Fruit fly (Drosophila melanogaster): ENCODE data around the gene Ziz.

Gene Ziz

DNA sequence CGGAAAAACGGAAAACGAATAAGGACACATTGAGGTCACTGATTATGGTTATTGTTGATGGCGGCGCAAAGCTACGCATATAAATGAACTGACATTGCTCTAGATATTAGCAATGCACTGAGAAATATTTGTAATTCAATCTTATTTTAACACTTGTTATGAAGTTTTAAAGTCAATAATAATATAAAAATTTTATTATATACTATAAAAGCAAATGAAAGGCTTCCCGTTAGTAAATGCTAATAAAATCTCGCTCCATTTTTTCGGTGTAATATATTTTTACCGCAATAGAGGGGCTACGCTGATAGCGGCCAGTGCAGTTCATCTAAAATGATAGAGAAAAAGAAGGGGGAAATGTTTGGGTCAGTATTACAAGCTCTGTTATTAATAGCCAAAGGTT, 4.2 kb downstream of the Ziz start (continued):
- no peak for TF ChIP-seq CG9876 (GFP tag; optimal IDR thresholded peaks at IDR 0.05)
- TF ChIP-seq bcd (GFP tag; optimal IDR thresholded peaks at IDR 0.05) = peak; percentile 0
- TF ChIP-seq CG8388 (GFP tag; optimal IDR thresholded peaks at IDR 0.05) = peak; percentile 57
- TF ChIP-seq dm (GFP tag; optimal IDR thresholded peaks at IDR 0.05) = no peak
- TF ChIP-seq CG9797 (GFP tag; optimal IDR thresholded peaks at IDR 0.05) = no peak
- TF ChIP-seq fu2 (GFP tag; optimal IDR thresholded peaks at IDR 0.05) = no peak
- TF ChIP-seq CG7786 (GFP tag; optimal IDR thresholded peaks at IDR 0.05) = no peak
- TF ChIP-seq CG5180 (GFP tag; optimal IDR thresholded peaks at IDR 0.05) = no peak
- no peak for TF ChIP-seq pfk (GFP tag; optimal IDR thresholded peaks at IDR 0.05)
- TF ChIP-seq H15 (GFP tag; IDR thresholded peaks at IDR 0.05) = 0 out of 3 replicates have a peak, but pooled peaks have one; percentile 58
- no peak for TF ChIP-seq nom (GFP tag; optimal IDR thresholded peaks at IDR 0.05)
- peak; percentile 11 for TF ChIP-seq Hsf (GFP tag; optimal IDR thresholded peaks at IDR 0.05)
- 0 out of 2 replicates have a peak, but pooled peaks have one; percentile 57 for TF ChIP-seq stc (GFP tag; IDR thresholded peaks at IDR 0.05)
- TF ChIP-seq otp (GFP tag; IDR thresholded peaks at IDR 0.05) = no peak
- peak; percentile 55 for TF ChIP-seq Meics (GFP tag; optimal IDR thresholded peaks at IDR 0.05)
- peak; percentile 10 for TF ChIP-seq CG1529 (GFP tag; optimal IDR thresholded peaks at IDR 0.05)
- peak; percentile 9 for TF ChIP-seq CG1233 (GFP tag; optimal IDR thresholded peaks at IDR 0.05)
- peak; percentile 56 for TF ChIP-seq Dek (tag; optimal IDR thresholded peaks at IDR 0.05)
- TF ChIP-seq MESR4 (GFP tag; optimal IDR thresholded peaks at IDR 0.05) = no peak
- no peak for TF ChIP-seq psq (GFP tag; optimal IDR thresholded peaks at IDR 0.05)
- TF ChIP-seq Nf-YA (GFP tag; IDR thresholded peaks at IDR 0.05) = 0 out of 2 replicates have a peak, but pooled peaks have one; percentile 37
- TF ChIP-seq BtbVII (GFP tag; optimal IDR thresholded peaks at IDR 0.05) = peak; percentile 31
- peak; percentile 28; the same call in 1 of the 3 replicates for TF ChIP-seq croc (GFP tag; conservative IDR thresholded peaks at IDR 0.05)
- TF ChIP-seq CG11560 (tag; IDR thresholded peaks at IDR 0.05) = 0 out of 3 replicates have a peak, but pooled peaks have one; percentile 27
- peak; percentile 53 for TF ChIP-seq CG17829 (tag; optimal IDR thresholded peaks at IDR 0.05)
- no peak for TF ChIP-seq Ets65A (GFP tag)
- TF ChIP-seq MBD-R2 (GFP tag; IDR thresholded peaks at IDR 0.05) = 0 out of 2 replicates have a peak, but pooled peaks have one; percentile 10
- peak; percentile 7 for TF ChIP-seq nerfin-1 (tag; optimal IDR thresholded peaks at IDR 0.05)
- no peak for TF ChIP-seq p53 (GFP tag; optimal IDR thresholded peaks at IDR 0.05)
- TF ChIP-seq CG12769 (tag; optimal IDR thresholded peaks at IDR 0.05) = no peak
- peak; percentile 15 for TF ChIP-seq zen (tag; optimal IDR thresholded peaks at IDR 0.05)
- peak; percentile 53 for TF ChIP-seq CG18262 (tag; optimal IDR thresholded peaks at IDR 0.05)
- TF ChIP-seq Abd-B (GFP tag; optimal IDR thresholded peaks at IDR 0.05) = peak; percentile 27
- peak; percentile 3 for TF ChIP-seq CG9437 (GFP tag; optimal IDR thresholded peaks at IDR 0.05)
- 0 out of 3 replicates have a peak, but pooled peaks have one; percentile 29 for TF ChIP-seq ci (GFP tag; IDR thresholded peaks at IDR 0.05)
- peak; percentile 80 for TF ChIP-seq CG11504 (tag; optimal IDR thresholded peaks at IDR 0.05)
- TF ChIP-seq odd (GFP tag; optimal IDR thresholded peaks at IDR 0.05) = peak; percentile 18
- TF ChIP-seq CG17328 (GFP tag; IDR thresholded peaks at IDR 0.05) = peak; percentile 56
- TF ChIP-seq HLH3B (GFP tag; IDR thresholded peaks at IDR 0.05) = peak; percentile 54; the same call in 1 of the 2 replicates
- no peak for TF ChIP-seq sc (optimal IDR thresholded peaks at IDR 0.05)
- no peak for TF ChIP-seq sc (GFP tag; optimal IDR thresholded peaks at IDR 0.05)
- no peak for TF ChIP-seq Stat92E (GFP tag; optimal IDR thresholded peaks at IDR 0.05)
- TF ChIP-seq CG4820 (GFP tag; optimal IDR thresholded peaks at IDR 0.05) = peak; percentile 38
- no peak for TF ChIP-seq sim (GFP tag; IDR thresholded peaks at IDR 0.05)
- TF ChIP-seq bsh (GFP tag; optimal IDR thresholded peaks at IDR 0.05) = peak in 1 of 2 experiments; percentile 65
- TF ChIP-seq ind (GFP tag; optimal IDR thresholded peaks at IDR 0.05) = peak; percentile 47
- no peak for TF ChIP-seq ash1 (GFP tag; optimal IDR thresholded peaks at IDR 0.05)
- peak; percentile 64 for TF ChIP-seq fd96Cb (tag; optimal IDR thresholded peaks at IDR 0.05)
- peak; percentile 72 for TF ChIP-seq CG2678 (tag; optimal IDR thresholded peaks at IDR 0.05)
- TF ChIP-seq CG31224 (GFP tag; IDR thresholded peaks at IDR 0.05) = peak; percentile 43; the same call in 1 of the 2 replicates

All from whole organism, embryonic.